Fruit fly (Drosophila melanogaster) whole organism, pupa: ENCODE data around the gene CG3630.

Source experiments
- CG4496 ChIP-seq: fragments of 200-800 bp; sonication (Bioruptor generic); IDR thresholded peaks from 3 replicates; pipeline ENCODE4 v1.3.6; 2022; ENCODE audit warnings: missing biosample characterization, missing genetic modification characterization
- Pif1A ChIP-seq: fragments of 200-800 bp; sonication (Bioruptor generic); optimal IDR thresholded peaks from 3 replicates; lab custom pipeline; 2016; ENCODE audit warnings: missing biosample characterization, missing genetic modification characterization

- TF ChIP-seq CG4496 (no peak), Pif1A (GFP tag; lab: Kevin White, UChicago) (peak; percentile 8)
These were observed 50.4 kb downstream of the CG3630 start for dm6 chrX:2212327-2212820.
